Fruit fly (Drosophila melanogaster) whole organism, embryonic: Measurements from ENCODE around the gene Pex1.

Source experiments
- CG15479 ChIP-seq: fragments of 200-800 bp; sonication (Bioruptor generic); optimal IDR thresholded peaks from 3 replicates; lab custom pipeline; 2019; ENCODE audit warnings: missing biosample characterization, mild to moderate bottlenecking, missing genetic modification characterization, moderate library complexity
- CG17612 ChIP-seq: fragments of 200-800 bp; sonication (Bioruptor generic); IDR thresholded peaks from 2 replicates; pipeline ENCODE4 v1.3.6; 2022; ENCODE audit warnings: missing biosample characterization, missing genetic modification characterization

DNA sequence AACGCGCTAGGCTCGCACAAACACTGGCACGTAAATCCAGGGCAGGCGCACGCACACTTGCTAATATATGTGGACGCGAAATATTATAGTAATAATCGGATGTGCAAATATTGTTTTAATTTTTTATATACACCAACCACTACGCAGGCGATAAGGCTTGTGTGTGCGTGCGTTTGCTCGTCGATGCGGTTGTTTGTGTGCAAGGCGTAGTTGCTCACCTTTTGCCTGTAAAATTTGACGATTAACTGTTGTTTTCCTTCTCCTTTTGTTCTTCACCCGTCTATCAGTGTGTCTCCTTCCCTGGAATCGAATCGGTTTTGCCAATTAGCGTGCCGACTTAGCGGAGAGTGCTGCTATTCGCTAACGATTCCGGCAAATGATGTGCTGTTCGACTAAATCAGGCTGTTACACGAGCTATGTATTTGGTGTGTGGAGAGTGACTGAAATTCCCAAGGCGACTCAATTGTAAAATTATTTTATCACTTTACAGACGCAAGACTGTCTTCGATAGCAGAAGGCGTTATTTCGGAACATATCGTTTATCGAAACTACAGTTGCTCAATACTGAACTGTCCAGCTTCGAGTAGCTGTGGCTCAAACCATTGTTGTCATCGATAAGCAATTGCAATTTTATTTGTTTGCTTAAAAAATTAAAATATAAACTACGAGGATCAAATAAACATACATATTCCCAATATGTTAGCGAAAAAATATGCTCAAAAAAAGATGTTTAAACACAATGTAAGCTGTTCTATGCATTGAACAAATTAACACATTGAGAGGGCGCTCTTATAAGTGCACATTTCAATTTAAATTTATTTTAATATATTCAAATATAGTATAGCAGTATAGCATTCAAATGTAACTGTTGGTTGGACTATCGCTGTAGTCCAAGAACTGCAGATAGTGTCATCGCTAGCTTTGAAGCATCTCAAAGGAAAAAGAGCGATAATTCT is 40.2 kb upstream of the Pex1 start, which contains the start of the genes CG6650 and endos:
- TF ChIP-seq CG15479 (peak; percentile 49), CG17612 (no peak)
